Worm (Caenorhabditis elegans): ENCODE results near the gene Y57G11B.6.

Gene Y57G11B.6

DNA sequence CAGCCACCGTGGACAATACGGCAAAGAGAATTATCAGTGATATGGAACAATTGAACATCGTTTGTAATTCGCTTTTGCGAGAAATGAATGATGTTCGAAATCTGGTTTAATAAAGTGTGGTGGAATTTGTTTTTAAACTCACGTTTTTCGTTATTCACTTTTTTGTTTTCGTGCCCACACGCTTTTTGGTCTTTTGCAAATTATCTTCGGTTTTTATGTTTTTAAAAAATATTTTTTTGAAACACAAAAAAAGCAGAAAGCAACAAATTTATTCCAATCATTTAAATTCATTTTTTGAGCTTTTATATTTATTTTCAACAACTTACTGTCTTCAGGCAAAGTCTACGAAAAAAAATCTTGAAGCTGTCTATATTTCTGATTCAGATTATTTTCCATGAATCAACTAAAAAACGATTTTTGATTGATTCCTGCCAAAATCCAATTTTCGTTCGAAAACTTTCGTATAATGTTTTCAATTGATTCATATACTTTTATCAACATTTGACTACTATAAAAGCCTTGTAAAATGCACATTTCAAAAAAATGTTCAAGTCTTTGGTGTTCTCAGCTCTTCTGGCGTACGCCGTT is 19.7 kb upstream of the Y57G11B.6 start, which contains the start of the genes Y57G11B.3 and Y57G11B.5:
TSS of gene Y57G11B.3 (minus strand) at position 101 of the 588 bp plus-strand sequence.
TSS of gene Y57G11B.5 (plus strand) at position 538 of the 588 bp plus-strand sequence.
- TF ChIP-seq Y55F3AM.14 (GFP tag; optimal IDR thresholded peaks at IDR 0.05) (no peak), snpc-4 (tag; optimal IDR thresholded peaks at IDR 0.05) (no peak), dmd-4 (tag; optimal IDR thresholded peaks at IDR 0.05) (no peak), ama-1 (optimal IDR thresholded peaks at IDR 0.05) (no peak), nhr-237 (tag; optimal IDR thresholded peaks at IDR 0.05) (no peak), lin-39 (tag; optimal IDR thresholded peaks at IDR 0.05) (no peak), nhr-12 (tag; optimal IDR thresholded peaks at IDR 0.05) (no peak), aly-2 (tag; optimal IDR thresholded peaks at IDR 0.05) (no peak), unc-55 (GFP tag; optimal IDR thresholded peaks at IDR 0.05) (no peak), nhr-10 (tag; optimal IDR thresholded peaks at IDR 0.05) (no peak), ztf-11 (tag; optimal IDR thresholded peaks at IDR 0.05) (no peak), lin-13 (GFP tag; optimal IDR thresholded peaks at IDR 0.05) (no peak), mab-5 (tag; optimal IDR thresholded peaks at IDR 0.05) (no peak), unc-39 (tag; optimal IDR thresholded peaks at IDR 0.05) (no peak), ceh-16 (tag; optimal IDR thresholded peaks at IDR 0.05) (no peak), nhr-6 (tag; optimal IDR thresholded peaks at IDR 0.05) (no peak), alr-1 (tag; optimal IDR thresholded peaks at IDR 0.05) (no peak), fos-1 (tag; optimal IDR thresholded peaks at IDR 0.05) (no peak), sma-9 (GFP tag; optimal IDR thresholded peaks at IDR 0.05) (no peak), sma-9 (tag; optimal IDR thresholded peaks at IDR 0.05) (no peak), mdl-1 (tag; optimal IDR thresholded peaks at IDR 0.05) (no peak)

DNA sequence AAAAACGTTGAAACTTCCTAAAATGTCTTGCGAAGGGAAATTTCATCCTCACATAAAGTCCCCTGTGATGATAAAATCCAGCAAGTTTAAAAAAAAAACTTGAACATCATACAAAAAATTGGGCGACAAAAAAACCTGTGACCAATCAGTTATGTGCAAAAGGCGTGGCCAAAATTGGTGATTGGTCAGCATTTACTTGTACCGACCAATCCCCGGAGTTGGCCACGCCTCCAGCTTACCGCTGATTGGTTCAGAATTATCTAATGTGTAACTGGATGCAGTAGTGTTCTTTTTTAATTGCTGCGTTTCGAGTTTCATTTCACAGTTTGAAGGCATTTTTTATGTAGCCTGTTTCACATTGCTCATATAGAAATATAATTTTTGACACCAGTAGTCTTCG is 18.4 kb upstream of the Y57G11B.6 start:
- TF ChIP-seq fos-1 (tag; optimal IDR thresholded peaks at IDR 0.05): no peak
- no peak for TF ChIP-seq nhr-6 (tag; optimal IDR thresholded peaks at IDR 0.05)
- no peak for TF ChIP-seq sma-9 (GFP tag; optimal IDR thresholded peaks at IDR 0.05)
- no peak for TF ChIP-seq sma-9 (tag; optimal IDR thresholded peaks at IDR 0.05)
- no peak for TF ChIP-seq mbf-1 (tag; optimal IDR thresholded peaks at IDR 0.05)
- no peak for TF ChIP-seq sma-3 (GFP tag; optimal IDR thresholded peaks at IDR 0.05)
- TF ChIP-seq nhr-10 (tag; optimal IDR thresholded peaks at IDR 0.05): no peak
- TF ChIP-seq lsy-2 (tag; optimal IDR thresholded peaks at IDR 0.05): no peak
- no peak for TF ChIP-seq nhr-237 (tag; optimal IDR thresholded peaks at IDR 0.05)
- no peak for TF ChIP-seq C34F6.9 (tag; optimal IDR thresholded peaks at IDR 0.05)
- TF ChIP-seq F13H6.1 (tag; optimal IDR thresholded peaks at IDR 0.05): no peak
- TF ChIP-seq unc-39 (tag; optimal IDR thresholded peaks at IDR 0.05): no peak
- TF ChIP-seq zag-1 (tag; optimal IDR thresholded peaks at IDR 0.05): no peak
- no peak for TF ChIP-seq R02D3.7 (tag; optimal IDR thresholded peaks at IDR 0.05)
- TF ChIP-seq nhr-77 (tag; optimal IDR thresholded peaks at IDR 0.05): no peak
- TF ChIP-seq ama-1 (optimal IDR thresholded peaks at IDR 0.05): no peak
- no peak for TF ChIP-seq alr-1 (tag; optimal IDR thresholded peaks at IDR 0.05)
- no peak for TF ChIP-seq peb-1 (tag; optimal IDR thresholded peaks at IDR 0.05)

DNA sequence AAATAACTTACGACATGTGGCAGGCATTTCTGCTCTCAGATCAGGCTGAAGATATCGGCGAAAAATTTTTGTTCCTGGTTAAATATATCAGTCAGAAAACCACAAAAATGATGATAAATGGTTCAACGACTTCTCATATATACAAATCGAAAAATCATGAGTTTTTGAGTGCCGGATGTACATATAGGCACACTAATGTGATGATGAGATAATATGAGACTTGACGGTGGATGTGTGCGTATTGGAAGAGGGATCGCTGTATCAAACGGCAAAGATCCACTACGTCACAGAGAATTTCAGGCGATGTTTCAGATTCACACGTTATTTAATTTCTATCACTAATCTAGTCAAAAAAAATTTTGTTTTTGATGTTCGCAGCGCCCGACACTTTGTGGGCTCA is 17.9 kb upstream of the Y57G11B.6 start, which contains the start of gene glb-34:
TSS of gene glb-34 (minus strand) at position 101 of the 400 bp plus-strand sequence.
- TF ChIP-seq mbf-1 (tag; optimal IDR thresholded peaks at IDR 0.05) (no peak), lin-39 (tag; optimal IDR thresholded peaks at IDR 0.05) (no peak), mab-5 (tag; optimal IDR thresholded peaks at IDR 0.05) (no peak), R02D3.7 (tag; optimal IDR thresholded peaks at IDR 0.05) (no peak)

DNA sequence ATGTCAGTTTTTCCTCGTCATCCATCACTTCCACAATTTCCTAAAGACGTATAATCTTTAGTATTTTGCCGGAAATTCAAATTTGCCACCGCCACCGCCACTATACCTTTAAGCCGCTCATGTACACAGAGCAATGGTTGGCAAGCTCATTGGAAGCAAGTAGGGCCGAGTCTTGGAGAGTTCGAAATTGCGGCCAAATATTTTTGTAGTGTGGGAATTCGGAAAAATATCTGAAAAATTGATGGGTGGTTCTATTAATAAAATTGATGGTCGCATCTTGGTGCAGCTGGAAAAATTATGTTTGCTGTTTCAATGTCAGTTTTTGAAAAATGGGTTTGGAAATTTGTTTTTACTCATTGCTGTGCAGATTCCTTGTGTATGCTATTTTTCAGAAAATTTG is 16.9 kb upstream of the Y57G11B.6 start:
- TF ChIP-seq F13H6.1 (tag; optimal IDR thresholded peaks at IDR 0.05) (no peak), mbf-1 (tag; optimal IDR thresholded peaks at IDR 0.05) (no peak), skn-1 (tag; optimal IDR thresholded peaks at IDR 0.05) (no peak), crh-2 (tag; optimal IDR thresholded peaks at IDR 0.05) (no peak), nhr-23 (tag; optimal IDR thresholded peaks at IDR 0.05) (no peak), ama-1 (optimal IDR thresholded peaks at IDR 0.05) (no peak), ztf-11 (tag; optimal IDR thresholded peaks at IDR 0.05) (no peak), Y55F3AM.14 (GFP tag; optimal IDR thresholded peaks at IDR 0.05) (no peak)

DNA sequence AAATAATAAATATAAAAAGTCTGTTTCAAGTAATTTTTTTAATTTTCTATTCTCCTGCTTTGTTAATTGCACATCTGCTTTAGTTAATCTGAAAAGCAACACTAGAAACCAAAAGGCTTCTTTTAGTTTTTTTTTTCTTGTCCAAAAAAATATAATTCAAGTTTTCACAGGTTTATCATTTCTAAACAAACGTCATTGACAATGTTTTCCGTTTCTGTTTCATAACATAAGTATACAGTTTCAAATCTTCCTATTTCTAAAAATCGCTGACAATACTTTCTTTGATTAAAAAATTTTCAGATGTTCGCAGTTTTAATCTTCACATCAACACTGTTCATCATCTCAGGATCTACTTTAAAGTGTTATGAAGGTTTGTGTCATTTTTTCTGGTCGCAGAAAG is 10.4 kb upstream of the Y57G11B.6 start, which contains the start of gene Y57G11B.2:
TSS of gene Y57G11B.2 (plus strand) at position 301 of the 400 bp plus-strand sequence.
- TF ChIP-seq mdl-1 (tag; optimal IDR thresholded peaks at IDR 0.05) (no peak), blmp-1 (tag; optimal IDR thresholded peaks at IDR 0.05; ENCODE audit: insufficient read depth) (no peak), egl-27 (tag; optimal IDR thresholded peaks at IDR 0.05) (no peak), mab-5 (tag; optimal IDR thresholded peaks at IDR 0.05) (no peak), sma-9 (GFP tag; optimal IDR thresholded peaks at IDR 0.05) (no peak), sma-9 (tag; optimal IDR thresholded peaks at IDR 0.05) (no peak), sem-4 (tag; optimal IDR thresholded peaks at IDR 0.05) (no peak), ZK546.5 (tag; optimal IDR thresholded peaks at IDR 0.05) (no peak), skn-1 (tag; optimal IDR thresholded peaks at IDR 0.05) (no peak), nhr-12 (tag; optimal IDR thresholded peaks at IDR 0.05) (no peak), alr-1 (tag; optimal IDR thresholded peaks at IDR 0.05) (no peak), lin-39 (tag; optimal IDR thresholded peaks at IDR 0.05) (no peak), nhr-237 (tag; optimal IDR thresholded peaks at IDR 0.05) (no peak), Y55F3AM.14 (GFP tag; optimal IDR thresholded peaks at IDR 0.05) (no peak), unc-55 (GFP tag; optimal IDR thresholded peaks at IDR 0.05) (no peak), snpc-4 (tag; optimal IDR thresholded peaks at IDR 0.05) (no peak), lsy-2 (tag; optimal IDR thresholded peaks at IDR 0.05) (no peak)
